Fruit fly (Drosophila melanogaster) whole organism, pupa: Measurements from ENCODE around the gene Atf3.

Experiments
- CG10348 ChIP-seq: fragments of 200-800 bp; sonication (Bioruptor generic); IDR thresholded peaks from 2 replicates; pipeline ENCODE4 v1.3.6; 2022; ENCODE audit warnings: missing biosample characterization, missing genetic modification characterization
- CG12605 ChIP-seq: fragments of 200-800 bp; sonication (Bioruptor generic); IDR thresholded peaks from 2 replicates; pipeline ENCODE4 v1.3.6; 2022; ENCODE audit warnings: missing biosample characterization, missing genetic modification characterization
- CG13204 ChIP-seq: fragments of 200-800 bp; sonication (Bioruptor generic); optimal IDR thresholded peaks from 2 replicates; lab custom pipeline; 2018; ENCODE audit warnings: missing biosample characterization, mild to moderate bottlenecking, missing genetic modification characterization, moderate library complexity
- CG14655 ChIP-seq: fragments of 200-800 bp; sonication (Bioruptor generic); optimal IDR thresholded peaks from 3 replicates; lab custom pipeline; 2017; ENCODE audit warnings: mild to moderate bottlenecking, missing biosample characterization, missing genetic modification reagents, missing genetic modification characterization
- CG15710 ChIP-seq: fragments of 200-800 bp; sonication (Bioruptor generic); optimal IDR thresholded peaks from 2 replicates; lab custom pipeline; 2018; ENCODE audit warnings: missing biosample characterization, mild to moderate bottlenecking, missing genetic modification characterization, moderate library complexity
- CG17806 ChIP-seq: fragments of 200-800 bp; sonication (Bioruptor generic); optimal IDR thresholded peaks from 2 replicates; lab custom pipeline; 2018; ENCODE audit warnings: missing biosample characterization, mild to moderate bottlenecking, missing genetic modification characterization, moderate library complexity
- CG32121 ChIP-seq: fragments of 200-800 bp; sonication (Bioruptor generic); IDR thresholded peaks from 2 replicates; pipeline ENCODE4 v1.3.6; 2022; ENCODE audit warnings: missing biosample characterization, missing genetic modification characterization
- CG34367 ChIP-seq: fragments of 200-800 bp; sonication (Bioruptor generic); optimal IDR thresholded peaks from 2 replicates; lab custom pipeline; 2018; ENCODE audit warnings: missing biosample characterization, mild to moderate bottlenecking, missing genetic modification characterization
- CG4496 ChIP-seq: fragments of 200-800 bp; sonication (Bioruptor generic); IDR thresholded peaks from 3 replicates; pipeline ENCODE4 v1.3.6; 2022; ENCODE audit warnings: missing biosample characterization, missing genetic modification characterization
- CG8159 ChIP-seq: fragments of 200-800 bp; sonication (Bioruptor generic); optimal IDR thresholded peaks from 3 replicates; lab custom pipeline; 2018; ENCODE audit warnings: missing biosample characterization, mild to moderate bottlenecking, missing genetic modification characterization, moderate library complexity
- CG8301 ChIP-seq: fragments of 200-800 bp; sonication (Bioruptor generic); optimal IDR thresholded peaks from 2 replicates; lab custom pipeline; 2018; ENCODE audit warnings: missing biosample characterization, mild to moderate bottlenecking, missing genetic modification characterization
- CG9948 ChIP-seq: fragments of 200-800 bp; sonication (Bioruptor generic); optimal IDR thresholded peaks from 2 replicates; lab custom pipeline; 2018; ENCODE audit warnings: missing biosample characterization, mild to moderate bottlenecking, missing genetic modification characterization, moderate library complexity
- D1 ChIP-seq: fragments of 200-800 bp; sonication (Bioruptor generic); optimal IDR thresholded peaks from 2 replicates; lab custom pipeline; 2018; ENCODE audit warnings: missing biosample characterization, mild to moderate bottlenecking, missing genetic modification characterization, moderate library complexity
- EcR ChIP-seq: fragments of 200-800 bp; sonication (Bioruptor generic); optimal IDR thresholded peaks from 3 replicates; lab custom pipeline; 2019; ENCODE audit warnings: missing biosample characterization, missing genetic modification characterization, mild to moderate bottlenecking, moderate library complexity, missing genetic modification reagents
- Ets98B ChIP-seq: fragments of 200-800 bp; sonication (Bioruptor generic); IDR thresholded peaks from 2 replicates; pipeline ENCODE4 v1.3.6; 2022; ENCODE audit warnings: missing biosample characterization, missing genetic modification characterization
- Pif1A ChIP-seq: fragments of 200-800 bp; sonication (Bioruptor generic); optimal IDR thresholded peaks from 3 replicates; lab custom pipeline; 2016; ENCODE audit warnings: missing biosample characterization, missing genetic modification characterization
- Pif1B ChIP-seq: fragments of 200-800 bp; sonication (Bioruptor generic); optimal IDR thresholded peaks from 3 replicates; lab custom pipeline; 2016; ENCODE audit warnings: missing biosample characterization, missing genetic modification characterization
- Snoo ChIP-seq: fragments of 200-800 bp; sonication (Bioruptor generic); optimal IDR thresholded peaks from 3 replicates; lab custom pipeline; 2017; ENCODE audit warnings: missing biosample characterization, mild to moderate bottlenecking, missing genetic modification characterization, inconsistent platforms
- fd96Ca ChIP-seq: fragments of 200-800 bp; sonication (Bioruptor generic); IDR thresholded peaks from 3 replicates; pipeline ENCODE4 v1.3.6; 2022; ENCODE audit warnings: missing biosample characterization, missing genetic modification characterization
- gl ChIP-seq: fragments of 200-800 bp; sonication (Bioruptor generic); optimal IDR thresholded peaks from 2 replicates; lab custom pipeline; 2018; ENCODE audit warnings: missing biosample characterization, mild to moderate bottlenecking, missing genetic modification characterization
- rn ChIP-seq: fragments of 200-800 bp; sonication (Bioruptor generic); IDR thresholded peaks from 2 replicates; pipeline ENCODE4 v1.3.6; 2022; ENCODE audit warnings: missing biosample characterization, missing genetic modification characterization

Atf3 gene

dm6 chrX:1275018-1275820 lies at the start of gene Atf3:
Gene Atf3, minus strand, starts transcription at chrX:1275284.
- TF ChIP-seq CG13204 (GFP tag; lab: Kevin White, UChicago) (peak; percentile 12), fd96Ca (GFP tag; lab: Robert Waterston, UW) (peak; percentile 98), CG8301 (tag; lab: Kevin White, UChicago) (peak; percentile 93), rn (GFP tag; lab: Robert Waterston, UW) (peak; percentile 91), Pif1B (GFP tag; lab: Kevin White, UChicago) (peak; percentile 82), CG14655 (GFP tag; lab: Kevin White, UChicago) (peak; percentile 90), D1 (tag; lab: Kevin White, UChicago) (no peak), CG12605 (GFP tag; lab: Robert Waterston, UW) (peak; percentile 86), CG17806 (tag; lab: Kevin White, UChicago) (peak; percentile 81), CG34367 (tag; lab: Kevin White, UChicago) (peak; percentile 77), CG15710 (tag; lab: Kevin White, UChicago) (peak; percentile 83), gl (tag; lab: Kevin White, UChicago) (peak; percentile 46), Pif1A (GFP tag; lab: Kevin White, UChicago) (peak; percentile 91), CG8159 (peak; percentile 79), Ets98B (GFP tag; lab: Robert Waterston, UW) (peak; percentile 95), EcR (GFP tag; lab: Kevin White, UChicago) (no peak), Snoo (tag; lab: Kevin White, UChicago) (peak; percentile 80), CG4496 (GFP tag; lab: Robert Waterston, UW) (peak; percentile 98), CG10348 (GFP tag; lab: Robert Waterston, UW) (peak; percentile 97), CG32121 (GFP tag; lab: Robert Waterston, UW) (peak; percentile 97), CG9948 (peak; percentile 85)

- no peak for TF ChIP-seq fd96Ca (GFP tag; lab: Robert Waterston, UW)
- TF ChIP-seq CG4496 (GFP tag; lab: Robert Waterston, UW): peak; percentile 39; the same call in 1 of the 3 replicates
- 0 out of 2 replicates have a peak, but pooled peaks have one; percentile 16 for TF ChIP-seq CG32121 (GFP tag; lab: Robert Waterston, UW)
- no peak for TF ChIP-seq CG13204 (GFP tag; lab: Kevin White, UChicago)
- TF ChIP-seq EcR (GFP tag; lab: Kevin White, UChicago): peak; percentile 13
- TF ChIP-seq, all 21 proteins: peak for 3
These were observed 47.1 kb upstream of the Atf3 start, which contains the start of gene DAAM for dm6 chrX:1322214-1322613. Gene DAAM, minus strand, starts transcription at chrX:1322362.

dm6 chrX:1321664-1322063 lies 46.6 kb upstream of the Atf3 start:
- TF ChIP-seq CG9948: no peak
- TF ChIP-seq CG17806 (tag; lab: Kevin White, UChicago): no peak
- no peak for TF ChIP-seq CG8159
- TF ChIP-seq CG13204 (GFP tag; lab: Kevin White, UChicago): no peak
- TF ChIP-seq, all 21 proteins: peak for 0

- TF ChIP-seq CG12605 (GFP tag; lab: Robert Waterston, UW) (no peak), EcR (GFP tag; lab: Kevin White, UChicago) (peak; percentile 46)
These were observed 46.0 kb upstream of the Atf3 start for dm6 chrX:1321043-1321442.

- TF ChIP-seq CG9948 (no peak), rn (GFP tag; lab: Robert Waterston, UW) (no peak), Snoo (tag; lab: Kevin White, UChicago) (peak; percentile 29), CG12605 (GFP tag; lab: Robert Waterston, UW) (no peak), Pif1B (GFP tag; lab: Kevin White, UChicago) (no peak), gl (tag; lab: Kevin White, UChicago) (no peak), CG17806 (tag; lab: Kevin White, UChicago) (no peak), Ets98B (GFP tag; lab: Robert Waterston, UW) (no peak), D1 (tag; lab: Kevin White, UChicago) (no peak), CG13204 (GFP tag; lab: Kevin White, UChicago) (peak; percentile 10), EcR (GFP tag; lab: Kevin White, UChicago) (peak; percentile 84), CG8301 (tag; lab: Kevin White, UChicago) (no peak), CG8159 (peak; percentile 3), CG14655 (GFP tag; lab: Kevin White, UChicago) (peak; percentile 18), CG4496 (GFP tag; lab: Robert Waterston, UW) (no peak), CG34367 (tag; lab: Kevin White, UChicago) (no peak)
These were observed 45.3 kb upstream of the Atf3 start for dm6 chrX:1320144-1320981.
